Worm (Caenorhabditis elegans) whole organism, early embryonic: ENCODE results near the gene C04E6.13.

Experiments
- F13C5.2 ChIP-seq: sonication (generic microtip); optimal IDR thresholded peaks from 2 replicates; lab custom pipeline; 2017; ENCODE audit warnings: mild to moderate bottlenecking, missing genetic modification characterization, inconsistent platforms, missing compliant biosample characterization
- ama-1 ChIP-seq: fragments of 150-350 bp; optimal IDR thresholded peaks from 2 replicates; lab custom pipeline; 2014
- ceh-13 ChIP-seq: fragments of 200-800 bp; sonication (Bioruptor generic); optimal IDR thresholded peaks from 2 replicates; lab custom pipeline; 2018; ENCODE audit warnings: mild to moderate bottlenecking, missing genetic modification characterization, missing compliant biosample characterization
- ets-7 ChIP-seq: sonication (generic microtip); optimal IDR thresholded peaks from 2 replicates; lab custom pipeline; 2016; ENCODE audit warnings: missing genotype, missing genetic modification characterization, missing compliant biosample characterization
- flt-1 ChIP-seq: fragments of 200-800 bp; sonication (Bioruptor generic); IDR thresholded peaks from 2 replicates; pipeline ENCODE4 v1.3.6; 2022; ENCODE audit warnings: missing genetic modification characterization, missing compliant biosample characterization
- hmbx-1 ChIP-seq: sonication (generic microtip); optimal IDR thresholded peaks from 2 replicates; lab custom pipeline; 2016; ENCODE audit warnings: mild to moderate bottlenecking, missing genetic modification characterization, missing compliant biosample characterization
- hnd-1 ChIP-seq: sonication (generic microtip); optimal IDR thresholded peaks from 2 replicates; lab custom pipeline; 2016; ENCODE audit warnings: missing genetic modification characterization, missing compliant biosample characterization
- scrt-1 ChIP-seq: fragments of 200-800 bp; sonication (Bioruptor generic); IDR thresholded peaks from 2 replicates; pipeline ENCODE4 v1.3.6; 2022; ENCODE audit warnings: missing genetic modification characterization, missing compliant biosample characterization
- tbx-37 ChIP-seq: fragments of 200-800 bp; sonication (Bioruptor generic); conservative IDR thresholded peaks from 2 replicates; pipeline ENCODE4 v1.3.6; 2022; ENCODE audit warnings: missing genetic modification reagents, missing genetic modification characterization, missing compliant biosample characterization

DNA sequence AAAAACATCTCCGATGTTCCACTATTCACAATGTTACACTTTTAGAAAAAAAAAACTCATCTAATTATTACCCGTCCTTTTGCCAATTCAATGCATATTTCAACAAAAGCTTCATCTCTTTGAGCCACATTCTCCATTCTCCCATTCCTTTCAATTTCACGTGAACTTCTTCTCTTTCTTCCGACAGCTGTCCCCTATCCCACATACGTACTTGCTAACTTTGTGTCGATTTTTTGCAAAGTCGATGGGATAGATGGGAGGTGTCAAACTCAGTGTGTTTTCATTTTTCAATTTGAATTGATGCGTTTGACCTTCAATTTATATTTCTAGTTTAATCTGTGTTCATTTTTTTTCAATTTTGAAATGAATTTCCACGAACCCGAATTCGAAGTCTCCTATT lies 21.3 kb upstream of the C04E6.13 start:
- TF ChIP-seq hmbx-1 (tag; lab: Kevin White, UChicago) (no peak), scrt-1 (no peak), hnd-1 (tag; lab: Kevin White, UChicago) (no peak), ama-1 (no peak), ets-7 (tag; lab: Kevin White, UChicago) (no peak), tbx-37 (GFP tag; lab: Robert Waterston, UW) (no peak), F13C5.2 (tag; lab: Kevin White, UChicago) (no peak), ceh-13 (GFP tag; lab: Kevin White, UChicago) (no peak), flt-1 (GFP tag; lab: Robert Waterston, UW) (no peak)
